Worm (Caenorhabditis elegans) whole organism, L4/young adult: Measurements from ENCODE around the gene C45B2.3.

Source experiments
- W03F9.2 ChIP-seq: fragments of 150-350 bp; optimal IDR thresholded peaks from 2 replicates; lab custom pipeline; 2014; ENCODE audit warnings: missing biosample characterization, missing genetic modification characterization
- dao-5 ChIP-seq: sonication (generic microtip); optimal IDR thresholded peaks from 2 replicates; lab custom pipeline; 2016; ENCODE audit warnings: missing genotype, missing genetic modification characterization, moderate library complexity, missing compliant biosample characterization
- him-1 ChIP-seq: sonication (generic microtip); optimal IDR thresholded peaks from 2 replicates; lab custom pipeline; 2016; ENCODE audit warnings: missing genotype, missing genetic modification reagents, missing genetic modification characterization, missing compliant biosample characterization

DNA sequence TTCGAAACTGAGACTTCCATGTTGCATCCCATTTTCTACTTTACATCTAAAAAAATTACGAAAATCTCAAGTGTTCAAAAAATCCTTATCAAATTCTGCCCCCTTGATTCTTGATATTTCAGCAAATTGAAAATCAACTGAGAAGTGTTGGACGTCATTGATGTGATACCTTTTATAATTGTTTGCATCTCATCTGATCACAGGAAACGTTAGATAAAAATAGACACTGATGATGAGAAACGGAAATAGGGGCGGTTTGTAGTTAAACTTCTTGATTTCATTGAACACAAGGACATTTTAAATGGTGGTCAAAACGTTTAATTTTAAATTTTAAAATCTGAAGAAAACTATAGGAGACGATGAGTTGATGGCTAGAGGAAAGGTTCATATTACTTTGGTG, 46.0 kb downstream of the C45B2.3 start:
- no peak for TF ChIP-seq dao-5 (tag; lab: Kevin White, UChicago)
- no peak for TF ChIP-seq W03F9.2 (tag; lab: Kevin White, UChicago)
- TF ChIP-seq him-1: no peak
